Worm (Caenorhabditis elegans): ENCODE results near the gene ftn-1.

DNA sequence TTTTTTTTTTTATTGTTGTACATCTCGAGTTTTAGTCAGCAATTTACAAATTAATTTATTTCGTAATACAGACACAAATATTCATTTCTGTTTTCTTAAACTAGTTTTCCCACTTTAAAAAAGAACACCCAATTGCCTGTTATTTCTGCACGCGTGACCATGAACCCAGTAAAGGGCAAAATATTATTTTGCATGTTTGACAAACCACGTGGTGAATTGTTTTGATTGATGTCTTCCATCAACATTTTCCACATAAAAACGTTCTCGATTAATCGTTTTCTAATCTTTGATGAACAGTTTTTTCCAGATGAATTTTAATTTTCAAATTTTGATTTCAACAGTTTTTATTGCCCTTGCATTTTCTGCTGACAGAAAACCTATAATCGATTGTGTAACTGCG, 21.7 kb downstream of the ftn-1 start, which contains the start of gene C54F6.18:
- TF ChIP-seq unc-86 (tag; optimal IDR thresholded peaks at IDR 0.05), result no peak
- TF ChIP-seq ama-1 (optimal IDR thresholded peaks at IDR 0.05), result no peak
- TF ChIP-seq odd-2 (tag; optimal IDR thresholded peaks at IDR 0.05), result no peak
- no peak for TF ChIP-seq dmd-4 (tag; optimal IDR thresholded peaks at IDR 0.05; ENCODE audit: borderline replicate concordance)
- no peak for TF ChIP-seq lin-11 (tag; optimal IDR thresholded peaks at IDR 0.05)
- no peak for TF ChIP-seq rnt-1 (tag; optimal IDR thresholded peaks at IDR 0.05)
- no peak for TF ChIP-seq ceh-2 (tag; optimal IDR thresholded peaks at IDR 0.05)
- TF ChIP-seq pha-4 (tag; optimal IDR thresholded peaks at IDR 0.05), result no peak
- TF ChIP-seq hlh-13 (GFP tag; optimal IDR thresholded peaks at IDR 0.05), result no peak
- no peak for TF ChIP-seq fkh-10 (GFP tag; optimal IDR thresholded peaks at IDR 0.05)
- no peak for TF ChIP-seq nhr-11 (tag; optimal IDR thresholded peaks at IDR 0.05)
- no peak for TF ChIP-seq F13H6.1 (tag; optimal IDR thresholded peaks at IDR 0.05)
- TF ChIP-seq ceh-24 (tag; optimal IDR thresholded peaks at IDR 0.05), result no peak
- no peak for TF ChIP-seq hlh-30 (tag; optimal IDR thresholded peaks at IDR 0.05; ENCODE audit: insufficient read depth)

All from whole organism, late embryonic.